Fruit fly (Drosophila melanogaster): ENCODE results near the gene CG3198.

dm6 chrX:6702028-6702433 is 28.3 kb upstream of the CG3198 start:
- TF ChIP-seq Dfd (GFP tag; optimal IDR thresholded peaks at IDR 0.05) = no peak
- TF ChIP-seq Myc (optimal IDR thresholded peaks at IDR 0.05) = no peak
- TF ChIP-seq lola (GFP tag; optimal IDR thresholded peaks at IDR 0.05) = no peak
- no peak for TF ChIP-seq fru (GFP tag; optimal IDR thresholded peaks at IDR 0.05)
- TF ChIP-seq psq (GFP tag; optimal IDR thresholded peaks at IDR 0.05) = no peak
- TF ChIP-seq OdsH (GFP tag; optimal IDR thresholded peaks at IDR 0.05) = no peak
- TF ChIP-seq N (GFP tag; optimal IDR thresholded peaks at IDR 0.05) = no peak

Data from whole organism, wandering third instar larva.